Worm (Caenorhabditis elegans): Measurements from ENCODE around the gene cyn-17.
A peak's percentile ranks its signal among the peaks of the same experiment; 100 is the strongest.

Gene cyn-17

ce11 chrV:5780713-5781360 lies 18.6 kb upstream of the cyn-17 start, which contains the start of gene F44E7.5 (continued):
- TF ChIP-seq cey-2 (tag; optimal IDR thresholded peaks at IDR 0.05; ENCODE audit: borderline replicate concordance, insufficient read depth) (peak; percentile 29), zag-1 (tag; optimal IDR thresholded peaks at IDR 0.05) (no peak), rbr-2 (tag; optimal IDR thresholded peaks at IDR 0.05) (peak; percentile 53), daf-19 (GFP tag; conservative IDR thresholded peaks at IDR 0.05) (0 out of 2 replicates have a peak, but pooled peaks have one; percentile 14)

ce11 chrV:5782687-5783086 lies 16.8 kb upstream of the cyn-17 start, which contains the start of gene fbxa-183:
Gene fbxa-183, minus strand, starts transcription at chrV:5782787.
- TF ChIP-seq unc-62 (GFP tag; optimal IDR thresholded peaks at IDR 0.05 in 1 of 2) (peak in 1 of 2 experiments; percentile 41), unc-62 (tag; optimal IDR thresholded peaks at IDR 0.05) (no peak), Y5F2A.4 (GFP tag; optimal IDR thresholded peaks at IDR 0.05) (no peak), nhr-41 (GFP tag; IDR thresholded peaks at IDR 0.05) (no peak)

ce11 chrV:5785372-5785771 lies 14.1 kb upstream of the cyn-17 start, which contains the start of gene F44E7.7:
Gene F44E7.7, minus strand, starts transcription at chrV:5785472.
- no peak for TF ChIP-seq hmg-1.1 (GFP tag; IDR thresholded peaks at IDR 0.05)

ce11 chrV:5788650-5789049 lies 10.8 kb upstream of the cyn-17 start:
- peak; percentile 38 for TF ChIP-seq pqm-1 (tag; optimal IDR thresholded peaks at IDR 0.05)
- TF ChIP-seq lir-3 (tag; optimal IDR thresholded peaks at IDR 0.05) = no peak
- TF ChIP-seq ceh-20 (GFP tag; IDR thresholded peaks at IDR 0.05) = no peak
- no peak for TF ChIP-seq unc-39 (tag; optimal IDR thresholded peaks at IDR 0.05)
- no peak for TF ChIP-seq R02D3.7 (tag; optimal IDR thresholded peaks at IDR 0.05)
- peak; percentile 10 for TF ChIP-seq hlh-11 (tag; optimal IDR thresholded peaks at IDR 0.05)
- peak; percentile 13 for TF ChIP-seq nhr-102 (tag; optimal IDR thresholded peaks at IDR 0.05)
- TF ChIP-seq dmd-6 (GFP tag; IDR thresholded peaks at IDR 0.05) = peak; percentile 18; the same call in 1 of the 2 replicates
- TF ChIP-seq egl-43 (GFP tag; IDR thresholded peaks at IDR 0.05) = peak; percentile 19; the same call in 1 of the 2 replicates
- TF ChIP-seq php-3 (GFP tag; IDR thresholded peaks at IDR 0.05) = no peak
- peak; percentile 5 for TF ChIP-seq dve-1 (tag; optimal IDR thresholded peaks at IDR 0.05; ENCODE audit: insufficient read depth)
- TF ChIP-seq T26A8.4 (GFP tag; IDR thresholded peaks at IDR 0.05) = no peak
- no peak for TF ChIP-seq ceh-44 (GFP tag; IDR thresholded peaks at IDR 0.05)
- no peak for TF ChIP-seq hlh-30 (tag; optimal IDR thresholded peaks at IDR 0.05; ENCODE audit: insufficient read depth)
- peak; percentile 99 for TF ChIP-seq nhr-28 (tag; optimal IDR thresholded peaks at IDR 0.05)

ce11 chrV:5790497-5791280 lies 8.8 kb upstream of the cyn-17 start, which contains the start of the genes nhr-142 and F44E7.9:
Gene nhr-142, minus strand, starts transcription at chrV:5790553.
Gene F44E7.9, plus strand, starts transcription at chrV:5791230.
- TF ChIP-seq cey-2 (tag; optimal IDR thresholded peaks at IDR 0.05; ENCODE audit: borderline replicate concordance, insufficient read depth) = no peak
- TF ChIP-seq lin-13 (GFP tag; optimal IDR thresholded peaks at IDR 0.05) = peak; percentile 80
- peak; percentile 66 for TF ChIP-seq snpc-1.2 (GFP tag; IDR thresholded peaks at IDR 0.05)
- no peak for TF ChIP-seq skn-1 (tag; optimal IDR thresholded peaks at IDR 0.05)
- no peak for TF ChIP-seq lim-7 (GFP tag; IDR thresholded peaks at IDR 0.05)
- TF ChIP-seq dve-1 (tag; optimal IDR thresholded peaks at IDR 0.05; ENCODE audit: insufficient read depth) = peak; percentile 82
- no peak for TF ChIP-seq nhr-111 (GFP tag; optimal IDR thresholded peaks at IDR 0.05)
- no peak for TF ChIP-seq R02D3.7 (tag; optimal IDR thresholded peaks at IDR 0.05)
- peak; percentile 92 for TF ChIP-seq nhr-102 (tag; optimal IDR thresholded peaks at IDR 0.05)
- TF ChIP-seq hlh-11 (tag; optimal IDR thresholded peaks at IDR 0.05) = peak; percentile 80
- TF ChIP-seq jun-1 (tag; optimal IDR thresholded peaks at IDR 0.05) = peak; percentile 21
- no peak for TF ChIP-seq daf-16 (GFP tag; optimal IDR thresholded peaks at IDR 0.05)
- peak; percentile 49 for TF ChIP-seq daf-16 (tag; optimal IDR thresholded peaks at IDR 0.05)
- TF ChIP-seq daf-8 (GFP tag; IDR thresholded peaks at IDR 0.05) = no peak
- TF ChIP-seq ztf-7 (tag; optimal IDR thresholded peaks at IDR 0.05) = peak; percentile 80
- peak; percentile 96 for TF ChIP-seq aha-1 (tag)
- TF ChIP-seq nhr-77 (tag; optimal IDR thresholded peaks at IDR 0.05) = peak; percentile 84
- no peak for TF ChIP-seq nhr-41 (GFP tag; IDR thresholded peaks at IDR 0.05)
- TF ChIP-seq ztf-11 (tag; optimal IDR thresholded peaks at IDR 0.05) = no peak
- no peak for TF ChIP-seq set-16 (GFP tag; IDR thresholded peaks at IDR 0.05)
- no peak for TF ChIP-seq ZK546.5 (tag; optimal IDR thresholded peaks at IDR 0.05)
- no peak for TF ChIP-seq gei-8 (GFP tag; optimal IDR thresholded peaks at IDR 0.05)
- peak; percentile 75 for TF ChIP-seq unc-130 (GFP tag; optimal IDR thresholded peaks at IDR 0.05)
- TF ChIP-seq ceh-28 (tag; optimal IDR thresholded peaks at IDR 0.05) = no peak

Data from whole organism, L4 larva.